Fruit fly (Drosophila melanogaster): Measurements from ENCODE around the gene CG32767.

CG32767 gene

DNA sequence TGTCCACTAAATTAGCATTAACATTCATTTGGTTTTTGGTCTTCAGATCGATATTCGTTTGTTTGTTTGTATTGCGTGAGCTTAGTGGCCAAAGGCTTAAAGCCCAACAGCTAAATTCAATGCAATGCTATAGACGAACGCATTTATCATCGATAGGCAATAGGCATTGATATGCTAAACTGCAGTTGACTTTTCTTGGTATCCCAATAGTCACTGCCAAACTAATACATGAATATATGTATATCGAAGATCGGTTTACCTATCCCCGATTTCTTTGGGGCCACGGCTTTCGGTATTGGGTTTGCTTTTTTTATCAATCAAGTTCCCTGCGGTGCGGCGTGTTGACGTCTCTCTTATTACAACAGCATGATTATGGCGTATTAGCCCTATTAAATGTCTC is 44.5 kb downstream of the CG32767 start:
- TF ChIP-seq CG12768 (GFP tag; optimal IDR thresholded peaks at IDR 0.05): no peak
- no peak for TF ChIP-seq Crg-1 (GFP tag; optimal IDR thresholded peaks at IDR 0.05)
- no peak for TF ChIP-seq CG11617 (GFP tag; optimal IDR thresholded peaks at IDR 0.05)
- TF ChIP-seq CG1620 (GFP tag; optimal IDR thresholded peaks at IDR 0.05): no peak
- no peak for TF ChIP-seq Mnt (GFP tag; optimal IDR thresholded peaks at IDR 0.05)
- no peak for TF ChIP-seq cic (GFP tag; optimal IDR thresholded peaks at IDR 0.05)
- TF ChIP-seq Clk (GFP tag; optimal IDR thresholded peaks at IDR 0.05): no peak
- no peak for TF ChIP-seq CG7045 (GFP tag; optimal IDR thresholded peaks at IDR 0.05)
- no peak for TF ChIP-seq Hr96 (GFP tag; optimal IDR thresholded peaks at IDR 0.05)
- TF ChIP-seq tj (GFP tag; optimal IDR thresholded peaks at IDR 0.05): no peak
- TF ChIP-seq CG7101 (tag; optimal IDR thresholded peaks at IDR 0.05): no peak

DNA sequence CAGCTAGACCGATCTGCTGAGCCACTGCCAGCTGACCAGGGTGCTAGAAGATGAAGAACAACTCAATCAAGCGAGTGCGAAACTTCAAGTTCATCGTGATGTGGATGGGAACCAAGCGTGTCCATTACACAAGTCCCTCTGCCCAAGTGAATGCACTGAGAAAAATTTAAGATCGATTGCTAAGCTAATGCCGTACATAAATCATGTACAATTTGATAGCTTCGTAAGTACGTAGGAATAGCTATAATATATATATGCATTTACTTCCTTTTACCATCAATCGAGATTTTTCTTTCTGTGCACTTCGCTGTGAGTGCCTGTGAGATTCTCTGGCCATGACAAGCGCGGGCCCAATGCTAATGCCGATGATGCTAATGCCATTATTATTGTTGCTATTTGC is 46.2 kb downstream of the CG32767 start:
- TF ChIP-seq CG7045 (GFP tag; optimal IDR thresholded peaks at IDR 0.05) (no peak), CG1620 (GFP tag; optimal IDR thresholded peaks at IDR 0.05) (no peak), toe (GFP tag; optimal IDR thresholded peaks at IDR 0.05) (no peak)

DNA sequence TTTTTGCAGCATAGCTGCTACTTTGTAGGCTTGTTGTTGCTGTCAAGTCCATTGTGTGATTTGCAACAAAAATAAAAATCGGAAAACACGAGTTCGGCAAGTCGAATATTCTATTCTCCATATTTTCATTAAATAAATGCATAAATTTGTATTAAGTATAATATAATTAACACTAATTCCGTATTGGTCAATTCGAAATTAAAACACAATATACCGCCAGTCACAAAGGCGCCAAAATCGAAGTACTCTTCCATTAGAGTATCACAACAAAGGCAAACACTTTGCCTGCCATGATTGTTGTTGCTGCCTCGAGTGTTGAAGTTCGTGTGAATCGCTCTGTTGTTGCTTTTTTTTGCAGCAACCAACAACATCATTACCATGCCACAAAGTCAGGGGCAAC is 53.3 kb downstream of the CG32767 start:
- TF ChIP-seq CG5204 (GFP tag; optimal IDR thresholded peaks at IDR 0.05) (no peak), CG7101 (tag; optimal IDR thresholded peaks at IDR 0.05) (no peak), bab1 (GFP tag; optimal IDR thresholded peaks at IDR 0.05) (no peak), pad (GFP tag; optimal IDR thresholded peaks at IDR 0.05) (no peak), CG33017 (tag; optimal IDR thresholded peaks at IDR 0.05) (no peak), ovo (GFP tag; optimal IDR thresholded peaks at IDR 0.05) (no peak), Clk (GFP tag; optimal IDR thresholded peaks at IDR 0.05) (no peak), toe (GFP tag; optimal IDR thresholded peaks at IDR 0.05) (no peak), CG12768 (GFP tag; optimal IDR thresholded peaks at IDR 0.05) (no peak), CG7045 (GFP tag; optimal IDR thresholded peaks at IDR 0.05) (no peak), kay (GFP tag; ENCODE audit: borderline replicate concordance) (no peak), CG1620 (GFP tag; optimal IDR thresholded peaks at IDR 0.05) (no peak), cnc (optimal IDR thresholded peaks at IDR 0.05) (no peak), tj (GFP tag; optimal IDR thresholded peaks at IDR 0.05) (no peak), CG11617 (GFP tag; optimal IDR thresholded peaks at IDR 0.05) (no peak), CG14711 (tag; optimal IDR thresholded peaks at IDR 0.05) (no peak), Hr96 (GFP tag; optimal IDR thresholded peaks at IDR 0.05) (no peak), cic (GFP tag; optimal IDR thresholded peaks at IDR 0.05) (no peak), Mnt (GFP tag; optimal IDR thresholded peaks at IDR 0.05) (no peak)

DNA sequence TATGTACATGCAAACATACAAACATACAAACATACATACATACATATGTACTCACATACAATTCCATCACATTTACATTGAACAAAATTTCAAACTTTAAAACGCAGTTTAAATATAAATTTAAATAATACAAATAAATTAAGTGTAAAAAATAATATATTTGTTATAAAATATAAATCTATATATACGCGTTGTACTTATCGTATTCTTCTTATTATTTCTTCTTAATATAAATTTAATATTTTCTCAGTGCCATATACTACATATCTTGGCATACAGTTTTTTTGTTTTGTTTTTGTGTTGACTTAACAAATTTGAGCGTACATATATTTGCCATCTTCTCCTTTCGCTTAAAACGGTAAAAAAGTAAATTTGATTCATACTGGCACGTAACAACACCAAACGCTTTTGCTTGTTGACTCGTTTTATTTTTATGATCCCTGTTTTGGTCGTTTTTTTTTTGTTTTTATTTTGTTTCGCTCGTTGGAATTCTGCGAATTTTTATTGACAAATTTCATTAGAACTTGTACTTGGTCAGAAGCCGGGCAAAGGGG is 54.4 kb downstream of the CG32767 start:
- TF ChIP-seq CG1620 (GFP tag; optimal IDR thresholded peaks at IDR 0.05) (no peak), kay (GFP tag; ENCODE audit: borderline replicate concordance) (no peak), CG14711 (tag; optimal IDR thresholded peaks at IDR 0.05) (no peak), Hr96 (GFP tag; optimal IDR thresholded peaks at IDR 0.05) (no peak), Mnt (GFP tag; optimal IDR thresholded peaks at IDR 0.05) (no peak), CG12768 (GFP tag; optimal IDR thresholded peaks at IDR 0.05) (no peak), CG11617 (GFP tag; optimal IDR thresholded peaks at IDR 0.05) (no peak), CG7101 (tag; optimal IDR thresholded peaks at IDR 0.05) (no peak), ovo (GFP tag; optimal IDR thresholded peaks at IDR 0.05) (no peak), Clk (GFP tag; optimal IDR thresholded peaks at IDR 0.05) (no peak), Crg-1 (GFP tag; optimal IDR thresholded peaks at IDR 0.05) (no peak), bab1 (GFP tag; optimal IDR thresholded peaks at IDR 0.05) (no peak)

DNA sequence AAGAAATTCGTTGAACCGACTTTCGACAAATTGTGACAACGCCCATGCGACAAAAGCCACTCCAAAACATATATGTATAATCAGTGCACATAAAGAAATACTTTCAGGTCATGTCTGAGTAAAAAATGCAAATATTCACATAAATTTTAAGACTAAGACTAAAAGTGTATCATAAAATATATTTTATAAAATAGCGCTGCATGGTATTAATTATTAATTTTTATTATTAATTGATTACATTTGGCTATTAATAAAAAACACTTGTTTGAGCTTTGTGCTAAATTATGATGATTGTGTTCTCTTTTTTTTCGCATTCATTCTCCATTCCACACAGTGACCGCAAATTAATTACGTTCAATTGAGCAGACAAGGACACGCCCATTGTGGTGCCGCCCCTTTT is 57.2 kb downstream of the CG32767 start:
- TF ChIP-seq CG33017 (tag; optimal IDR thresholded peaks at IDR 0.05): no peak
- TF ChIP-seq CG7045 (GFP tag; optimal IDR thresholded peaks at IDR 0.05): no peak
- no peak for TF ChIP-seq Mnt (GFP tag; optimal IDR thresholded peaks at IDR 0.05)
- no peak for TF ChIP-seq bab1 (GFP tag; optimal IDR thresholded peaks at IDR 0.05)
- no peak for TF ChIP-seq CG12768 (GFP tag; optimal IDR thresholded peaks at IDR 0.05)
- TF ChIP-seq tj (GFP tag; optimal IDR thresholded peaks at IDR 0.05): no peak
- no peak for TF ChIP-seq cnc (optimal IDR thresholded peaks at IDR 0.05)
- TF ChIP-seq cic (GFP tag; optimal IDR thresholded peaks at IDR 0.05): no peak
- TF ChIP-seq CG5204 (GFP tag; optimal IDR thresholded peaks at IDR 0.05): no peak
- no peak for TF ChIP-seq Hr96 (GFP tag; optimal IDR thresholded peaks at IDR 0.05)
- no peak for TF ChIP-seq kay (GFP tag; ENCODE audit: borderline replicate concordance)
- TF ChIP-seq toe (GFP tag; optimal IDR thresholded peaks at IDR 0.05): no peak

DNA sequence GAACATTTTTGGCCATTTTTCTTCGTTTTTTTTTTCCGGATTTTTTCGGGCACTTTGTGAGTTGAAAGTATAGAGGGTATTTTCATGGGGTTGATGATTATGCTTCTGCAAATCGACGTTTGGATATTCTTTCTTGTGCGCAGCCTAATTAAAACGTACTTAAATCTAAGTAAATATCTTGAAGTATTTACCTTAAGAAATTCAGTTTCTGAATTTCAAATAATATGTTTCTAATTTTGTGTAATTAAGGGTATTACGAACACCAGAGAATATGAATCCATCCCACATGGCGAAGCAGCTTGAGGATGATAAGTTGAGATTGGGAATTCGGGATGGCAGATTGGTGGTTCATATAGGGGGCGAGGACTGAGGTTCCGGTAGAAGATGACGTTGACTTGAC is 57.9 kb downstream of the CG32767 start:
- TF ChIP-seq Mnt (GFP tag; optimal IDR thresholded peaks at IDR 0.05): no peak
- TF ChIP-seq cnc (optimal IDR thresholded peaks at IDR 0.05): no peak

DNA sequence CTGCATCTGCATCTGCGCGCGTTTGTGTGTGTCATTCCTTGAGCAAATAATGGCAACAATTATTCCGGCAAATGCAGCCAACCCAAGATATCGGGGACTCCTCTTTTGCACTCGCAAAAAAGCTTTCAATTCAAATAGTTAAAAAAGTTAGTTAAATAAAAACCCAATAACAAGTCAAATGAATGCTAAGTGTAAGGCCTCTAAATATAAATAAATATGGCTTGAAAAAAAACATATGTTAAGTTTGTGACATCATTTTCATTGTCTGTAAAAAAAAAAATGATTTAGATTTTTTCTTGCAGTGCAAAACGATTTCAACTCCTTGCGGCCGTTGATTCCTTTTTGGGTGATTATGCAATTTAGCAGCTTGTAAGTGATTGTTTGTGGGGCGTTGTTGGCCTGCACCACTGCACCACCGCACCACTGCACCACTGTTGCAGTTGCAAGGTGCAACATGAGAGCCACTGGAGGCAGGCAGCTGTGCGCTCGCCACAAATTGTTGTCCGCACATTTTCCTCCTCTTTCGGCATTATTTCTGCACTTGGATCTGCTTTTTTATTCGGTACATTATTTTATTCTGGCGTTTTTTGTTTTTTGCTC is 58.4 kb downstream of the CG32767 start:
- TF ChIP-seq toe (GFP tag; optimal IDR thresholded peaks at IDR 0.05) (no peak), CG7101 (tag; optimal IDR thresholded peaks at IDR 0.05) (no peak), CG33017 (tag; optimal IDR thresholded peaks at IDR 0.05) (no peak), cnc (optimal IDR thresholded peaks at IDR 0.05) (no peak), CG11617 (GFP tag; optimal IDR thresholded peaks at IDR 0.05) (no peak), CG1620 (GFP tag; optimal IDR thresholded peaks at IDR 0.05) (no peak), kay (GFP tag; ENCODE audit: borderline replicate concordance) (no peak), Crg-1 (GFP tag; optimal IDR thresholded peaks at IDR 0.05) (no peak), ovo (GFP tag; optimal IDR thresholded peaks at IDR 0.05) (no peak), pad (GFP tag; optimal IDR thresholded peaks at IDR 0.05) (no peak), CG14711 (tag; optimal IDR thresholded peaks at IDR 0.05) (no peak), CG7045 (GFP tag; optimal IDR thresholded peaks at IDR 0.05) (no peak), CG5204 (GFP tag; optimal IDR thresholded peaks at IDR 0.05) (no peak), Mnt (GFP tag; optimal IDR thresholded peaks at IDR 0.05) (no peak), Hr96 (GFP tag; optimal IDR thresholded peaks at IDR 0.05) (no peak), Clk (GFP tag; optimal IDR thresholded peaks at IDR 0.05) (no peak), tj (GFP tag; optimal IDR thresholded peaks at IDR 0.05) (no peak), bab1 (GFP tag; optimal IDR thresholded peaks at IDR 0.05) (no peak), CG12768 (GFP tag; optimal IDR thresholded peaks at IDR 0.05) (no peak)

All from whole organism, adult.